Fruit fly (Drosophila melanogaster): ENCODE results near the gene ND-B14.5A.

Gene ND-B14.5A

DNA sequence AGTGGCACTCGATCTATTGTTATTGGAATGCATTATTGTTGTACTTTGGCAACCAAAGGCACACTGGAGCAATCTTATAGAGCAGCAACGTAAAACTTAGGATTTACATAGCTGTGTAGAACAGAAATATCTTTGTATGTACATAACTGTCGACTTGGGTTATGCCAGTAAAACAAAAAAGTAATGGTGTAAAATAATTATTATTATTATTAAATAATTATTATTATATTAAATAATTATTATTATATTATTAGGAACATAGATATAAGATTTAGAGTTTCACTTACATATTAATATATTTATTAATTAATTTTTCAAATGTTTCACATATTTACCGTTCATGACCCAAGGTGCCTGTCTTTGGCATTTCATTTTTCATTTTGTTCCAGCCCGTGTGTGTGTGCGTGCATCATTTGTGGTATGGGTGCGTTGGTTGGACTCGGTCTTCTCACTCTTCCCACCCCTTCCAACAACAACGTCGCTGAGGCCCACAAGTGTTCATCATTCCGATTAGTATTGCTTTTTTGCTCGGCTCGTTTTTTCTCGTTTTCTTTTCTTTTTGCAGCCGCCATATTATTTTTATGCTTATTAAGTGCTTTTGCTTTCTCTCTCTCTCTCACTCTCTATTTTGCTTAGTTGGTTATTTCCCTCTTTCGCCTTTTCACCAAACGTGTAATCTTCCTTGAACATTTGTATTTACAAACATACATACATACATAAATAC lies 48.2 kb upstream of the ND-B14.5A start (continued):
- no peak for TF ChIP-seq ato (GFP tag; IDR thresholded peaks at IDR 0.05; ENCODE audit: partially characterized antibody)
- peak; percentile 66 for TF ChIP-seq CG7987 (GFP tag; optimal IDR thresholded peaks at IDR 0.05)
- no peak; the same call in 1 of the 2 replicates for TF ChIP-seq CG32767 (GFP tag; IDR thresholded peaks at IDR 0.05)
- peak; percentile 96 for TF ChIP-seq tap (tag; optimal IDR thresholded peaks at IDR 0.05)
- peak; percentile 48 for TF ChIP-seq Myb (GFP tag; optimal IDR thresholded peaks at IDR 0.05)
- peak; percentile 72 for TF ChIP-seq Oaz (GFP tag; IDR thresholded peaks at IDR 0.05)
- TF ChIP-seq Nf-YA (GFP tag; IDR thresholded peaks at IDR 0.05): peak; percentile 66; the same call in 1 of the 2 replicates
- peak; percentile 94 for TF ChIP-seq CG7372 (GFP tag; IDR thresholded peaks at IDR 0.05)
- TF ChIP-seq CG1233 (GFP tag; optimal IDR thresholded peaks at IDR 0.05): peak; percentile 98
- TF ChIP-seq ash1 (GFP tag; optimal IDR thresholded peaks at IDR 0.05): no peak
- TF ChIP-seq schlank (tag; optimal IDR thresholded peaks at IDR 0.05): peak; percentile 89
- peak in 1 of 2 experiments; percentile 48 for TF ChIP-seq crp (GFP tag; optimal IDR thresholded peaks at IDR 0.05)
- TF ChIP-seq oc (tag; optimal IDR thresholded peaks at IDR 0.05): peak; percentile 93
- TF ChIP-seq CG9876 (GFP tag; optimal IDR thresholded peaks at IDR 0.05): peak; percentile 66
- TF ChIP-seq CG10274 (GFP tag; optimal IDR thresholded peaks at IDR 0.05): peak; percentile 82
- TF ChIP-seq CG10267 (tag; optimal IDR thresholded peaks at IDR 0.05): peak; percentile 96
- peak; percentile 99 for TF ChIP-seq CG33557 (GFP tag; optimal IDR thresholded peaks at IDR 0.05)
- peak; percentile 99 for TF ChIP-seq CG18619 (GFP tag; optimal IDR thresholded peaks at IDR 0.05)
- peak; percentile 48 for TF ChIP-seq CG3995 (GFP tag; optimal IDR thresholded peaks at IDR 0.05)
- TF ChIP-seq stwl (tag; optimal IDR thresholded peaks at IDR 0.05): peak; percentile 62
- TF ChIP-seq gfzf (GFP tag; optimal IDR thresholded peaks at IDR 0.05): no peak
- peak; percentile 92 for TF ChIP-seq zfh1 (GFP tag; IDR thresholded peaks at IDR 0.05)
- peak; percentile 99 for TF ChIP-seq CG7556 (GFP tag; optimal IDR thresholded peaks at IDR 0.05)
- TF ChIP-seq CG11093 (GFP tag; IDR thresholded peaks at IDR 0.05): peak; percentile 92
- peak; percentile 75 for TF ChIP-seq gsb (GFP tag; IDR thresholded peaks at IDR 0.05)
- no peak for TF ChIP-seq z (GFP tag; IDR thresholded peaks at IDR 0.05)
- TF ChIP-seq CG4854 (GFP tag; optimal IDR thresholded peaks at IDR 0.05): peak; percentile 76
- peak; percentile 95 for TF ChIP-seq CG2202 (tag; optimal IDR thresholded peaks at IDR 0.05)
- peak; percentile 94 for TF ChIP-seq kah (GFP tag; optimal IDR thresholded peaks at IDR 0.05)
- TF ChIP-seq eve (GFP tag; optimal IDR thresholded peaks at IDR 0.05): no peak
- TF ChIP-seq ewg (GFP tag; optimal IDR thresholded peaks at IDR 0.05): peak; percentile 94
- peak; percentile 89 for TF ChIP-seq stc (GFP tag; IDR thresholded peaks at IDR 0.05)
- TF ChIP-seq en (GFP tag; optimal IDR thresholded peaks at IDR 0.05): peak; percentile 40
- TF ChIP-seq trh (GFP tag; optimal IDR thresholded peaks at IDR 0.05): peak; percentile 86
- peak; percentile 99 for TF ChIP-seq CG10979 (tag; optimal IDR thresholded peaks at IDR 0.05)
- peak; percentile 27 for TF ChIP-seq Ets97D (GFP tag; optimal IDR thresholded peaks at IDR 0.05)
- peak; percentile 83 for TF ChIP-seq CG12071 (GFP tag; optimal IDR thresholded peaks at IDR 0.05)
- TF ChIP-seq crol (GFP tag; IDR thresholded peaks at IDR 0.05): peak; percentile 94
- peak; percentile 82 for TF ChIP-seq bab2 (GFP tag; optimal IDR thresholded peaks at IDR 0.05)
- TF ChIP-seq CG8281 (tag; optimal IDR thresholded peaks at IDR 0.05): peak; percentile 91
- TF ChIP-seq gcm (GFP tag; optimal IDR thresholded peaks at IDR 0.05): peak; percentile 98
- TF ChIP-seq CG30020 (tag; optimal IDR thresholded peaks at IDR 0.05): peak; percentile 91
- peak in 1 of 2 experiments; percentile 45 for TF ChIP-seq Trl (optimal IDR thresholded peaks at IDR 0.05)
- TF ChIP-seq Trl (GFP tag; optimal IDR thresholded peaks at IDR 0.05): peak; percentile 82
- peak; percentile 67 for TF ChIP-seq eyg (GFP tag; optimal IDR thresholded peaks at IDR 0.05)
- TF ChIP-seq CG11695 (GFP tag; IDR thresholded peaks at IDR 0.05): peak; percentile 96
- TF ChIP-seq sob (GFP tag; IDR thresholded peaks at IDR 0.05): peak; percentile 89
- peak; percentile 97 for TF ChIP-seq CG4424 (GFP tag; optimal IDR thresholded peaks at IDR 0.05)
- TF ChIP-seq dm (GFP tag; optimal IDR thresholded peaks at IDR 0.05): peak; percentile 16
- no peak for TF ChIP-seq usp (GFP tag; optimal IDR thresholded peaks at IDR 0.05)
